Fruit fly (Drosophila melanogaster) whole organism, embryonic: ENCODE data around the gene Ste12DOR.

Experiments
- CG10543 ChIP-seq: fragments of 200-800 bp; sonication (Bioruptor generic); optimal IDR thresholded peaks from 3 replicates; lab custom pipeline; 2017; ENCODE audit warnings: missing biosample characterization, mild to moderate bottlenecking, missing genetic modification characterization, moderate library complexity
- CG12104 ChIP-seq: fragments of 200-800 bp; sonication (Bioruptor generic); optimal IDR thresholded peaks from 3 replicates; lab custom pipeline; 2016; ENCODE audit warnings: missing biosample characterization, missing genetic modification characterization
- CG8765 ChIP-seq: fragments of 200-800 bp; sonication (Bioruptor generic); IDR thresholded peaks from 2 replicates; pipeline ENCODE4 v1.3.6; 2022; ENCODE audit warnings: missing biosample characterization, missing genetic modification characterization
- dpn ChIP-seq, 2 experiments: fragments of 200-800 bp; sonication (Bioruptor generic); optimal IDR thresholded peaks; 3 replicates each; lab custom pipeline; 2016; ENCODE audit warnings: missing biosample characterization in 2 of 2, missing genetic modification characterization in 2 of 2
- schlank ChIP-seq: fragments of 200-800 bp; sonication (Bioruptor generic); optimal IDR thresholded peaks from 2 replicates; lab custom pipeline; 2018; ENCODE audit warnings: missing biosample characterization, mild to moderate bottlenecking, missing genetic modification characterization
- tna ChIP-seq: fragments of 200-800 bp; sonication (Bioruptor generic); IDR thresholded peaks from 2 replicates; pipeline ENCODE4 v1.3.6; 2022; ENCODE audit warnings: missing biosample characterization, missing genetic modification characterization; ENCODE audit not compliant: partially characterized antibody

DNA sequence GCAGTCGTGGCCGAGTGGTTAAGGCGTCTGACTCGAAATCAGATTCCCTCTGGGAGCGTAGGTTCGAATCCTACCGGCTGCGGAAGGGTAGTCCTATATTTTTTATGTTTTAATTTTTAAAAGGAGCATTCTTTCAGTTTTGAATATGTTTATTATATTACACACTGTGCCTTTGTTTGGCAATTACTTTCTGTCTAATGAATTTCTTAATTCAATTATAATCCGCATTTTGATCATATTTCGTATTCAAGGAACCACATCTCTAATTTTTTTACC lies 15.4 kb downstream of the Ste12DOR start:
- TF ChIP-seq tna (GFP tag; lab: Robert Waterston, UW) (no peak), dpn (GFP tag; optimal IDR thresholded peaks at IDR 0.05; lab: Kevin White, UChicago) (no peak), schlank (tag; lab: Kevin White, UChicago) (no peak), CG10543 (GFP tag; lab: Kevin White, UChicago) (no peak), CG12104 (GFP tag; lab: Kevin White, UChicago) (no peak), CG8765 (no peak)
